Fruit fly (Drosophila melanogaster) whole organism, embryonic: ENCODE results near the gene dmGlut.
A peak's percentile ranks its signal among the peaks of the same experiment; 100 is the strongest.

Source experiments
- Abd-B ChIP-seq: fragments of 200-800 bp; sonication (Bioruptor generic); optimal IDR thresholded peaks from 2 replicates; lab custom pipeline; 2018; ENCODE audit warnings: missing biosample characterization, mild to moderate bottlenecking, missing genetic modification characterization, moderate library complexity
- Antp ChIP-seq: fragments of 200-800 bp; sonication (Bioruptor generic); optimal IDR thresholded peaks from 3 replicates; lab custom pipeline; 2016; ENCODE audit warnings: missing biosample characterization, missing genetic modification characterization
- CG10274 ChIP-seq: fragments of 200-800 bp; sonication (Bioruptor generic); optimal IDR thresholded peaks from 3 replicates; lab custom pipeline; 2017; ENCODE audit warnings: missing biosample characterization, mild to moderate bottlenecking, missing genetic modification characterization
- CG10565 ChIP-seq: fragments of 200-800 bp; sonication (Bioruptor generic); optimal IDR thresholded peaks from 3 replicates; lab custom pipeline; 2016; ENCODE audit warnings: missing biosample characterization, mild to moderate bottlenecking, missing genetic modification characterization
- CG12391 ChIP-seq: fragments of 200-800 bp; sonication (Bioruptor generic); optimal IDR thresholded peaks from 3 replicates; lab custom pipeline; 2018; ENCODE audit warnings: missing biosample characterization, mild to moderate bottlenecking, missing genetic modification characterization, moderate library complexity
- CG13424 ChIP-seq: fragments of 200-800 bp; sonication (Bioruptor generic); optimal IDR thresholded peaks from 2 replicates; lab custom pipeline; 2019; ENCODE audit warnings: missing biosample characterization, mild to moderate bottlenecking, missing genetic modification characterization, moderate library complexity
- CG14050 ChIP-seq: fragments of 200-800 bp; sonication (Bioruptor generic); IDR thresholded peaks from 3 replicates; pipeline ENCODE4 v1.3.6; 2022; ENCODE audit warnings: missing biosample characterization, missing genetic modification characterization
- CG16815 ChIP-seq: fragments of 200-800 bp; sonication (Bioruptor generic); optimal IDR thresholded peaks from 3 replicates; lab custom pipeline; 2017; ENCODE audit warnings: missing biosample characterization, mild to moderate bottlenecking, missing genetic modification characterization
- CG17612 ChIP-seq: fragments of 200-800 bp; sonication (Bioruptor generic); IDR thresholded peaks from 2 replicates; pipeline ENCODE4 v1.3.6; 2022; ENCODE audit warnings: missing biosample characterization, missing genetic modification characterization
- CG17829 ChIP-seq: fragments of 200-800 bp; optimal IDR thresholded peaks from 2 replicates; lab custom pipeline; 2019; ENCODE audit warnings: missing biosample characterization, mild to moderate bottlenecking, missing genetic modification characterization, moderate library complexity
- CG18011 ChIP-seq: fragments of 200-800 bp; sonication (Bioruptor generic); optimal IDR thresholded peaks from 2 replicates; lab custom pipeline; 2017; ENCODE audit warnings: missing biosample characterization, missing genetic modification characterization, mild to moderate bottlenecking, moderate library complexity, missing genotype
- CG2202 ChIP-seq: fragments of 200-800 bp; sonication (Bioruptor generic); optimal IDR thresholded peaks from 2 replicates; lab custom pipeline; 2018; ENCODE audit warnings: missing biosample characterization, mild to moderate bottlenecking, missing genetic modification characterization
- CG30403 ChIP-seq: fragments of 200-800 bp; sonication (Bioruptor generic); optimal IDR thresholded peaks from 3 replicates; lab custom pipeline; 2016; ENCODE audit warnings: missing biosample characterization, missing genetic modification characterization
- CG3163 ChIP-seq: fragments of 200-800 bp; sonication (Bioruptor generic); optimal IDR thresholded peaks from 3 replicates; lab custom pipeline; 2016; ENCODE audit warnings: missing biosample characterization, missing genetic modification characterization
- CG3281 ChIP-seq: fragments of 200-800 bp; sonication (Bioruptor generic); optimal IDR thresholded peaks from 3 replicates; lab custom pipeline; 2017; ENCODE audit warnings: missing biosample characterization, mild to moderate bottlenecking, missing genetic modification characterization
- CG4282 ChIP-seq: fragments of 200-800 bp; sonication (Bioruptor generic); optimal IDR thresholded peaks from 2 replicates; lab custom pipeline; 2016; ENCODE audit warnings: missing biosample characterization, missing genetic modification characterization
- CG4360 ChIP-seq: fragments of 200-800 bp; sonication (Bioruptor generic); IDR thresholded peaks from 2 replicates; pipeline ENCODE4 v1.3.6; 2022; ENCODE audit warnings: missing biosample characterization, missing genetic modification characterization
- CG4854 ChIP-seq: fragments of 200-800 bp; sonication (Bioruptor generic); optimal IDR thresholded peaks from 2 replicates; lab custom pipeline; 2016; ENCODE audit warnings: missing biosample characterization, missing genetic modification characterization, inconsistent platforms
- CG5245 ChIP-seq: fragments of 200-800 bp; sonication (Bioruptor generic); optimal IDR thresholded peaks from 3 replicates; lab custom pipeline; 2016; ENCODE audit warnings: missing biosample characterization, missing genetic modification characterization
- CG6689 ChIP-seq: fragments of 200-800 bp; sonication (Bioruptor generic); IDR thresholded peaks from 2 replicates; pipeline ENCODE4 v1.3.6; 2022; ENCODE audit warnings: missing biosample characterization, missing genetic modification characterization
- CG6791 ChIP-seq: fragments of 200-800 bp; sonication (Bioruptor generic); IDR thresholded peaks from 3 replicates; pipeline ENCODE4 v1.3.6; 2022; ENCODE audit warnings: missing biosample characterization, missing genetic modification characterization; ENCODE audit not compliant: partially characterized antibody
- CG6813 ChIP-seq: fragments of 200-800 bp; sonication (Bioruptor generic); optimal IDR thresholded peaks from 2 replicates; lab custom pipeline; 2017; ENCODE audit warnings: missing biosample characterization, missing genetic modification characterization, mild to moderate bottlenecking, moderate library complexity, missing genetic modification reagents
- CG7556 ChIP-seq: fragments of 200-800 bp; sonication (Bioruptor generic); optimal IDR thresholded peaks from 2 replicates; lab custom pipeline; 2017; ENCODE audit warnings: missing biosample characterization, mild to moderate bottlenecking, missing genetic modification characterization
- CG8359 ChIP-seq: fragments of 200-800 bp; sonication (Bioruptor generic); optimal IDR thresholded peaks from 2 replicates; lab custom pipeline; 2017; ENCODE audit warnings: missing biosample characterization, mild to moderate bottlenecking, missing genetic modification characterization, borderline replicate concordance
- CG8765 ChIP-seq: fragments of 200-800 bp; sonication (Bioruptor generic); IDR thresholded peaks from 2 replicates; pipeline ENCODE4 v1.3.6; 2022; ENCODE audit warnings: missing biosample characterization, missing genetic modification characterization
- Dref ChIP-seq: fragments of 200-800 bp; sonication (Bioruptor generic); IDR thresholded peaks from 2 replicates; pipeline ENCODE4 v1.3.6; 2022; ENCODE audit warnings: missing biosample characterization, missing genetic modification characterization
- Eip74EF ChIP-seq, 2 experiments: fragments of 200-800 bp in 1 of 2; fragments of >200 bp in 1 of 2; sonication (Bioruptor generic) in 1 of 2; optimal IDR thresholded peaks; 2 replicates each; lab custom pipeline; 2017 to 2019; ENCODE audit warnings: missing biosample characterization in 2 of 2, missing genetic modification characterization in 2 of 2, mild to moderate bottlenecking in 1 of 2, moderate library complexity in 1 of 2
- H2.0 ChIP-seq: fragments of 200-800 bp; sonication (Bioruptor generic); IDR thresholded peaks from 2 replicates; pipeline ENCODE4 v1.3.6; 2022; ENCODE audit warnings: missing biosample characterization, missing genetic modification characterization
- HLH54F ChIP-seq: fragments of 200-800 bp; sonication (Bioruptor generic); optimal IDR thresholded peaks from 3 replicates; lab custom pipeline; 2016; ENCODE audit warnings: missing biosample characterization, missing genetic modification characterization
- Hr39 ChIP-seq: fragments of >200 bp; optimal IDR thresholded peaks from 2 replicates; lab custom pipeline; 2017
- Jarid2 ChIP-seq: fragments of 200-800 bp; sonication (Bioruptor generic); optimal IDR thresholded peaks from 3 replicates; lab custom pipeline; 2017; ENCODE audit warnings: mild to moderate bottlenecking, missing biosample characterization, missing genetic modification reagents, missing genetic modification characterization
- Lim3 ChIP-seq: fragments of 200-800 bp; sonication (Bioruptor generic); IDR thresholded peaks from 2 replicates; pipeline ENCODE4 v1.3.6; 2022; ENCODE audit warnings: missing biosample characterization, missing genetic modification characterization
- Med ChIP-seq: fragments of 200-800 bp; sonication (Bioruptor generic); peaks from one replicate; lab custom pipeline; 2016; ENCODE audit warnings: missing biosample characterization, missing genetic modification characterization, mild to moderate bottlenecking, inconsistent platforms, moderate library complexity
- Opbp ChIP-seq: fragments of 200-800 bp; sonication (Bioruptor generic); IDR thresholded peaks from 3 replicates; pipeline ENCODE4 v1.3.6; 2022; ENCODE audit warnings: missing biosample characterization, missing genetic modification characterization; ENCODE audit not compliant: partially characterized antibody
- Poxn ChIP-seq: fragments of 200-800 bp; sonication (Bioruptor generic); IDR thresholded peaks from 2 replicates; pipeline ENCODE4 v1.3.6; 2022; ENCODE audit warnings: missing biosample characterization, missing genetic modification characterization
- Ptx1 ChIP-seq: fragments of 200-800 bp; sonication (Bioruptor generic); IDR thresholded peaks from 2 replicates; pipeline ENCODE4 v1.3.6; 2022; ENCODE audit warnings: missing biosample characterization, missing genetic modification characterization
- Sry-β ChIP-seq: fragments of 200-800 bp; sonication (Bioruptor generic); optimal IDR thresholded peaks from 2 replicates; lab custom pipeline; 2018; ENCODE audit warnings: missing biosample characterization, mild to moderate bottlenecking, missing genetic modification characterization, moderate library complexity
- Stat92E ChIP-seq, 3 experiments: fragments of >200 bp in 2 of 3; fragments of 200-800 bp in 1 of 3; sonication (Bioruptor generic) in 1 of 3; optimal IDR thresholded peaks; 2 replicates each; lab custom pipeline; 2017 to 2019; ENCODE audit warnings: missing biosample characterization in 3 of 3, missing genetic modification characterization in 3 of 3, mild to moderate bottlenecking in 1 of 3, moderate library complexity in 1 of 3
- Trl ChIP-seq, 3 experiments: fragments of >200 bp in 2 of 3; fragments of 200-800 bp in 1 of 3; sonication (Bioruptor generic) in 1 of 3; optimal IDR thresholded peaks; 2 replicates in 1 of 3; 3 replicates in 2 of 3; lab custom pipeline; 2016 to 2017; ENCODE audit warnings: missing biosample characterization in 1 of 3, missing genetic modification characterization in 1 of 3
- Vsx1 ChIP-seq: fragments of 200-800 bp; sonication (Bioruptor generic); optimal IDR thresholded peaks from 2 replicates; lab custom pipeline; 2017; ENCODE audit warnings: missing biosample characterization, mild to moderate bottlenecking, missing genetic modification characterization, missing genetic modification reagents
- ab ChIP-seq: fragments of 200-800 bp; sonication (Bioruptor generic); optimal IDR thresholded peaks from 2 replicates; lab custom pipeline; 2016; ENCODE audit warnings: missing biosample characterization, missing genetic modification characterization
- abd-A ChIP-seq: fragments of 200-800 bp; sonication (Bioruptor generic); optimal IDR thresholded peaks from 3 replicates; lab custom pipeline; 2019; ENCODE audit warnings: missing biosample characterization, mild to moderate bottlenecking, missing genetic modification characterization, moderate library complexity
- amos ChIP-seq: fragments of 200-800 bp; sonication (Bioruptor generic); IDR thresholded peaks from 2 replicates; pipeline ENCODE4 v1.3.6; 2022; ENCODE audit warnings: missing biosample characterization, missing genetic modification characterization; ENCODE audit not compliant: partially characterized antibody
- chm ChIP-seq: fragments of 200-800 bp; sonication (Bioruptor generic); IDR thresholded peaks from 2 replicates; pipeline ENCODE4 v1.3.6; 2022; ENCODE audit warnings: missing biosample characterization, missing genetic modification characterization
- esg ChIP-seq: fragments of 200-800 bp; sonication (Bioruptor generic); conservative IDR thresholded peaks from 2 replicates; pipeline ENCODE4 v1.3.6; 2022; ENCODE audit warnings: missing biosample characterization, missing genetic modification characterization
- gsb-n ChIP-seq: fragments of 200-800 bp; sonication (Bioruptor generic); optimal IDR thresholded peaks from 3 replicates; lab custom pipeline; 2018; ENCODE audit warnings: missing biosample characterization, mild to moderate bottlenecking, missing genetic modification characterization
- inv ChIP-seq: fragments of 200-800 bp; sonication (Bioruptor generic); IDR thresholded peaks from 2 replicates; pipeline ENCODE4 v1.3.6; 2022; ENCODE audit warnings: missing biosample characterization, missing genetic modification characterization; ENCODE audit not compliant: partially characterized antibody
- jing ChIP-seq: fragments of 200-800 bp; sonication (Bioruptor generic); optimal IDR thresholded peaks from 2 replicates; lab custom pipeline; 2018; ENCODE audit warnings: missing biosample characterization, mild to moderate bottlenecking, missing genetic modification characterization
- kah ChIP-seq: fragments of 200-800 bp; sonication (Bioruptor generic); optimal IDR thresholded peaks from 2 replicates; lab custom pipeline; 2018; ENCODE audit warnings: missing biosample characterization, mild to moderate bottlenecking, missing genetic modification characterization

The dmGlut gene

DNA sequence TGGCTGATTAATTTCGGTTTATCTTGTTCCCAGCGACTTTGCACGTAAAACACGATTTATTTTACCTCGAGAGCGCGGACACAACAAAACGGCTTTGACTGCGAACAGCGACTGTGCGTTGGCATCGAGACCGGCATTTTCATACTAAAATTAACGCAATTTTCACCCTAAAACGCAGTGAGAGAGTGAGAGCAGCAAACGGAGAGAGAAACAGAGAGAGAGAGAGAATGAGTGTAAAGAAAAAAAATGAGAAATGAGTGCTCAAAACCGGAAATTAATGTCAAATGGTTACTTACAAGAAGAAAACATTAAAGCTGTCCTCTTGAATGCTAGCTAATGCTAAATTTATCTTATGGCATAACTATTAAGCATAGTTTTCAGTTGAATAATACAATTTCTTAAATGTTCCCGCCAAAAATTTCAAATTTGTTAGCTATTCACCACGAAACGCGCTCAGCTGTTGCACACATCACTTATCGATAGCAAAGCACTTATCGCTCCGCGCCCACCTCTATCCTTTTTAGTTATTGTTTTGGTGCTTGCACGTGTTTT, 28.7 kb downstream of the dmGlut start, which contains the start of the genes JhI-21, RpL7-like and CG34164 (continued):
- TF ChIP-seq CG3163 (GFP tag; lab: Kevin White, UChicago) (no peak), Eip74EF (GFP tag; optimal IDR thresholded peaks at IDR 0.05; lab: Kevin White, UChicago) (peak in 1 of 2 experiments; percentile 35), jing (GFP tag; lab: Kevin White, UChicago) (no peak), Stat92E (GFP tag; optimal IDR thresholded peaks at IDR 0.05; lab: Kevin White, UChicago) (peak in 1 of 3 experiments; percentile 64), Abd-B (GFP tag; lab: Kevin White, UChicago) (no peak), gsb-n (no peak), Vsx1 (no peak), Poxn (GFP tag; lab: Robert Waterston, UW) (no peak), abd-A (no peak), inv (GFP tag; lab: Robert Waterston, UW) (peak; percentile 30; the same call in 1 of the 2 replicates), CG18011 (GFP tag; lab: Kevin White, UChicago) (no peak), Antp (GFP tag; lab: Kevin White, UChicago) (no peak), CG17829 (peak; percentile 8), Opbp (GFP tag; lab: Robert Waterston, UW) (peak; percentile 64; the same call in 1 of the 3 replicates), CG2202 (no peak), Sry-β (no peak), ab (GFP tag; lab: Kevin White, UChicago) (no peak), Med (GFP tag; lab: Kevin White, UChicago) (peak; percentile 71), CG6813 (GFP tag; lab: Kevin White, UChicago) (no peak), H2.0 (no peak), HLH54F (GFP tag; lab: Kevin White, UChicago) (no peak), CG4360 (GFP tag; lab: Robert Waterston, UW) (peak; percentile 38; the same call in 1 of the 2 replicates), amos (GFP tag; lab: Robert Waterston, UW) (peak; percentile 70; the same call in 1 of the 2 replicates), Hr39 (lab: Kevin White, UChicago) (no peak), Ptx1 (GFP tag; lab: Robert Waterston, UW) (no peak), CG30403 (GFP tag; lab: Kevin White, UChicago) (no peak), CG4854 (GFP tag; lab: Kevin White, UChicago) (no peak), Dref (GFP tag; lab: Robert Waterston, UW) (peak; percentile 93), CG14050 (GFP tag; lab: Robert Waterston, UW) (no peak), CG16815 (no peak), CG13424 (tag; lab: Kevin White, UChicago) (no peak), CG10274 (GFP tag; lab: Kevin White, UChicago) (no peak), CG6689 (GFP tag; lab: Robert Waterston, UW) (no peak), CG3281 (peak; percentile 6), CG8359 (no peak), CG10565 (GFP tag; lab: Kevin White, UChicago) (no peak), chm (GFP tag; lab: Robert Waterston, UW) (no peak), Lim3 (GFP tag; lab: Robert Waterston, UW) (no peak), kah (GFP tag; lab: Kevin White, UChicago) (no peak), CG5245 (GFP tag; lab: Kevin White, UChicago) (no peak), esg (GFP tag; lab: Robert Waterston, UW) (no peak), CG17612 (no peak), CG12391 (tag; lab: Kevin White, UChicago) (no peak), CG7556 (GFP tag; lab: Kevin White, UChicago) (no peak), CG4282 (GFP tag; lab: Kevin White, UChicago) (no peak), Trl (optimal IDR thresholded peaks at IDR 0.05; lab: Kevin White, UChicago) (peak; percentile 96 to 99), Trl (GFP tag; optimal IDR thresholded peaks at IDR 0.05; lab: Kevin White, UChicago) (peak; percentile 62), Jarid2 (GFP tag; lab: Kevin White, UChicago) (peak; percentile 77), CG6791 (GFP tag; lab: Robert Waterston, UW) (peak; percentile 61), CG8765 (no peak)
